Worm (Caenorhabditis elegans) whole organism, early embryonic: ENCODE measurements around the gene M01H9.3.

Experiments used
- B0310.2 ChIP-seq: sonication (generic microtip); optimal IDR thresholded peaks from 2 replicates; lab custom pipeline; 2016; ENCODE audit warnings: mild to moderate bottlenecking, missing genetic modification characterization, missing compliant biosample characterization
- flt-1 ChIP-seq: fragments of 200-800 bp; sonication (Bioruptor generic); IDR thresholded peaks from 2 replicates; pipeline ENCODE4 v1.3.6; 2022; ENCODE audit warnings: missing genetic modification characterization, missing compliant biosample characterization

ce11 chrIV:4519714-4520113, 42.9 kb upstream of the M01H9.3 start:
- TF ChIP-seq B0310.2 (tag; lab: Kevin White, UChicago), result no peak
- no peak for TF ChIP-seq flt-1 (GFP tag; lab: Robert Waterston, UW)
